Fruit fly (Drosophila melanogaster): ENCODE data around the gene Nuf2.

dm6 chr2L:7056189-7056926 lies 9.3 kb downstream of the Nuf2 start, which contains the start of gene Mnn1:
- TF ChIP-seq CG8159 (tag; optimal IDR thresholded peaks at IDR 0.05) (no peak), fd96Ca (GFP tag; IDR thresholded peaks at IDR 0.05) (no peak), CG17806 (tag; optimal IDR thresholded peaks at IDR 0.05) (no peak), rn (GFP tag; IDR thresholded peaks at IDR 0.05) (no peak), CG34367 (tag; optimal IDR thresholded peaks at IDR 0.05) (no peak), CG9948 (tag; optimal IDR thresholded peaks at IDR 0.05) (no peak), EcR (GFP tag; optimal IDR thresholded peaks at IDR 0.05) (no peak), CG4496 (GFP tag; IDR thresholded peaks at IDR 0.05) (peak; percentile 35; the same call in 1 of the 3 replicates), CG13204 (GFP tag; optimal IDR thresholded peaks at IDR 0.05) (no peak)

All from whole organism, pupa.